Worm (Caenorhabditis elegans) whole organism, L3 larva: ENCODE results near the gene eif-2Balpha.

ENCODE experiments used
- ZK546.5 ChIP-seq: sonication (generic microtip); optimal IDR thresholded peaks from 2 replicates; lab custom pipeline; 2017; ENCODE audit warnings: missing biosample characterization, missing genetic modification characterization
- aly-2 ChIP-seq: fragments of 150-350 bp; optimal IDR thresholded peaks from 2 replicates; lab custom pipeline; 2014; ENCODE audit warnings: missing biosample characterization, missing genetic modification characterization
- elt-3 ChIP-seq, 3 experiments: fragments of 150-350 bp in 1 of 3; sonication (generic microtip) in 2 of 3; optimal IDR thresholded peaks; 2 replicates in 2 of 3; 4 replicates in 1 of 3; lab custom pipeline; 2014 to 2017; ENCODE audit warnings: missing biosample characterization in 3 of 3, missing genetic modification characterization in 3 of 3
- lin-39 ChIP-seq: fragments of 150-350 bp; optimal IDR thresholded peaks from 2 replicates; lab custom pipeline; 2018; ENCODE audit warnings: missing biosample characterization, missing genetic modification reagents, missing genetic modification characterization
- nfya-1 ChIP-seq: sonication (generic microtip); optimal IDR thresholded peaks from 2 replicates; lab custom pipeline; 2017; ENCODE audit warnings: missing genetic modification characterization, mild to moderate bottlenecking, missing compliant biosample characterization, antibody characterized with exemption, moderate library complexity; ENCODE audit not compliant: insufficient read depth
- nhr-12 ChIP-seq: fragments of 150-350 bp; optimal IDR thresholded peaks from 2 replicates; lab custom pipeline; 2014; ENCODE audit warnings: missing biosample characterization, missing genetic modification characterization
- nhr-237 ChIP-seq: fragments of 150-350 bp; optimal IDR thresholded peaks from 2 replicates; lab custom pipeline; 2014; ENCODE audit warnings: missing biosample characterization, missing genetic modification characterization
- nhr-25 ChIP-seq: sonication (generic microtip); optimal IDR thresholded peaks from 2 replicates; lab custom pipeline; 2017; ENCODE audit warnings: missing biosample characterization, missing genetic modification characterization
- tbx-2 ChIP-seq: sonication (generic microtip); optimal IDR thresholded peaks from 2 replicates; lab custom pipeline; 2016; ENCODE audit warnings: mild to moderate bottlenecking, missing genetic modification characterization, missing compliant biosample characterization
- zag-1 ChIP-seq: fragments of 150-350 bp; optimal IDR thresholded peaks from 2 replicates; lab custom pipeline; 2014; ENCODE audit warnings: missing biosample characterization, missing genetic modification characterization
- ztf-11 ChIP-seq: fragments of 150-350 bp; optimal IDR thresholded peaks from 2 replicates; lab custom pipeline; 2014; ENCODE audit warnings: missing biosample characterization, missing genetic modification characterization

ce11 chrIII:9559381-9559881 lies 16.5 kb downstream of the eif-2Balpha start, which contains the start of gene C48B4.7:
- no peak for TF ChIP-seq nhr-12 (tag; lab: Kevin White, UChicago)
- no peak for TF ChIP-seq ZK546.5 (tag; lab: Kevin White, UChicago)
- no peak for TF ChIP-seq aly-2 (tag; lab: Kevin White, UChicago)
- no peak for TF ChIP-seq zag-1 (tag; lab: Kevin White, UChicago)
- no peak for TF ChIP-seq nhr-237 (tag; lab: Kevin White, UChicago)
- TF ChIP-seq tbx-2 (tag; lab: Kevin White, UChicago), result no peak
- no peak for TF ChIP-seq ztf-11 (tag; lab: Kevin White, UChicago)
- no peak for TF ChIP-seq elt-3 (tag; optimal IDR thresholded peaks at IDR 0.05; lab: Kevin White, UChicago)
- TF ChIP-seq lin-39, result no peak
- TF ChIP-seq nhr-25 (tag; lab: Kevin White, UChicago), result no peak
- no peak for TF ChIP-seq nfya-1 (tag; lab: Kevin White, UChicago)
